Worm (Caenorhabditis elegans): ENCODE results near the gene klp-17.

ce11 chrII:11451738-11452137 lies 15.7 kb downstream of the klp-17 start:
- TF ChIP-seq cog-1 (tag; optimal IDR thresholded peaks at IDR 0.05) (no peak), ztf-23 (GFP tag; IDR thresholded peaks at IDR 0.05) (no peak), tab-1 (GFP tag; IDR thresholded peaks at IDR 0.05) (no peak), flt-1 (GFP tag; IDR thresholded peaks at IDR 0.05) (no peak), med-1 (GFP tag; optimal IDR thresholded peaks at IDR 0.05; ENCODE audit: insufficient read depth) (no peak), ref-1 (GFP tag; conservative IDR thresholded peaks at IDR 0.05) (no peak), T22C8.4 (GFP tag; IDR thresholded peaks at IDR 0.05) (no peak), ztf-29 (GFP tag; IDR thresholded peaks at IDR 0.05) (no peak)
